Worm (Caenorhabditis elegans) whole organism, L4/young adult: Measurements from ENCODE around the gene Y49F6B.9.

Source experiments
- W03F9.2 ChIP-seq: fragments of 150-350 bp; optimal IDR thresholded peaks from 2 replicates; lab custom pipeline; 2014; ENCODE audit warnings: missing biosample characterization, missing genetic modification characterization
- him-1 ChIP-seq: sonication (generic microtip); optimal IDR thresholded peaks from 2 replicates; lab custom pipeline; 2016; ENCODE audit warnings: missing genotype, missing genetic modification reagents, missing genetic modification characterization, missing compliant biosample characterization

ce11 chrII:3461586-3461985 lies 37.6 kb downstream of the Y49F6B.9 start, which contains the start of gene C16C8.8:
- TF ChIP-seq him-1: no peak
- TF ChIP-seq W03F9.2 (tag; lab: Kevin White, UChicago): no peak
